Fruit fly (Drosophila melanogaster) whole organism, embryonic: ENCODE data around the gene bab2.

Source experiments
- ATbp ChIP-seq: fragments of 200-800 bp; sonication (Bioruptor generic); optimal IDR thresholded peaks from 2 replicates; lab custom pipeline; 2017; ENCODE audit warnings: missing biosample characterization, mild to moderate bottlenecking, missing genetic modification characterization, missing genetic modification reagents
- BtbVII ChIP-seq: fragments of 200-800 bp; sonication (Bioruptor generic); optimal IDR thresholded peaks from 3 replicates; lab custom pipeline; 2017; ENCODE audit warnings: missing biosample characterization, mild to moderate bottlenecking, missing genetic modification characterization
- C15 ChIP-seq: fragments of 200-800 bp; sonication (Bioruptor generic); IDR thresholded peaks from 3 replicates; pipeline ENCODE4 v1.3.6; 2022; ENCODE audit warnings: missing biosample characterization, missing genetic modification characterization
- CG10462 ChIP-seq: fragments of 200-800 bp; sonication (Bioruptor generic); optimal IDR thresholded peaks from 2 replicates; lab custom pipeline; 2016; ENCODE audit warnings: missing biosample characterization, missing genetic modification characterization
- CG10565 ChIP-seq: fragments of 200-800 bp; sonication (Bioruptor generic); optimal IDR thresholded peaks from 3 replicates; lab custom pipeline; 2016; ENCODE audit warnings: missing biosample characterization, mild to moderate bottlenecking, missing genetic modification characterization
- CG12236 ChIP-seq: fragments of 200-800 bp; sonication (Bioruptor generic); optimal IDR thresholded peaks from 2 replicates; lab custom pipeline; 2016; ENCODE audit warnings: missing biosample characterization, missing genetic modification characterization
- CG1603 ChIP-seq: fragments of 200-800 bp; sonication (Bioruptor generic); optimal IDR thresholded peaks from 2 replicates; lab custom pipeline; 2019; ENCODE audit warnings: missing biosample characterization, mild to moderate bottlenecking, missing genetic modification characterization, moderate library complexity
- CG16813 ChIP-seq: fragments of 200-800 bp; sonication (Bioruptor generic); IDR thresholded peaks from 3 replicates; pipeline ENCODE4 v1.3.6; 2022; ENCODE audit warnings: missing biosample characterization, missing genetic modification characterization; ENCODE audit not compliant: partially characterized antibody
- CG17385 ChIP-seq: fragments of 200-800 bp; sonication (Bioruptor generic); optimal IDR thresholded peaks from 3 replicates; lab custom pipeline; 2018; ENCODE audit warnings: missing biosample characterization, mild to moderate bottlenecking, missing genetic modification characterization
- CG17802 ChIP-seq: fragments of 200-800 bp; sonication (Bioruptor generic); optimal IDR thresholded peaks from 2 replicates; lab custom pipeline; 2018; ENCODE audit warnings: missing biosample characterization, mild to moderate bottlenecking, missing genetic modification characterization, moderate library complexity
- CG2199 ChIP-seq: fragments of 200-800 bp; sonication (Bioruptor generic); IDR thresholded peaks from 3 replicates; pipeline ENCODE4 v1.3.6; 2022; ENCODE audit warnings: missing biosample characterization, missing genetic modification characterization
- CG32532 ChIP-seq: fragments of 200-800 bp; sonication (Bioruptor generic); IDR thresholded peaks from 2 replicates; pipeline ENCODE4 v1.3.6; 2022; ENCODE audit warnings: missing biosample characterization, missing genetic modification characterization
- CG32772 ChIP-seq: fragments of 200-800 bp; sonication (Bioruptor generic); IDR thresholded peaks from 2 replicates; pipeline ENCODE4 v1.3.6; 2022; ENCODE audit warnings: missing biosample characterization, missing genetic modification characterization
- CG34224 ChIP-seq: fragments of 200-800 bp; sonication (Bioruptor generic); IDR thresholded peaks from 3 replicates; pipeline ENCODE4 v1.3.6; 2022; ENCODE audit warnings: missing biosample characterization, missing genetic modification characterization; ENCODE audit not compliant: partially characterized antibody
- CG5245 ChIP-seq: fragments of 200-800 bp; sonication (Bioruptor generic); optimal IDR thresholded peaks from 3 replicates; lab custom pipeline; 2016; ENCODE audit warnings: missing biosample characterization, missing genetic modification characterization
- CG6689 ChIP-seq: fragments of 200-800 bp; sonication (Bioruptor generic); IDR thresholded peaks from 2 replicates; pipeline ENCODE4 v1.3.6; 2022; ENCODE audit warnings: missing biosample characterization, missing genetic modification characterization
- CG8281 ChIP-seq: fragments of 200-800 bp; sonication (Bioruptor generic); optimal IDR thresholded peaks from 2 replicates; lab custom pipeline; 2018; ENCODE audit warnings: missing biosample characterization, mild to moderate bottlenecking, missing genetic modification characterization, moderate library complexity
- CG8290 ChIP-seq, 3 experiments: fragments of 200-800 bp; sonication (Bioruptor generic); optimal IDR thresholded peaks; 2 replicates each; lab custom pipeline; 2016 to 2019; ENCODE audit warnings: missing biosample characterization in 3 of 3, missing genetic modification characterization in 3 of 3, mild to moderate bottlenecking in 2 of 3, moderate library complexity in 1 of 3
- CG8924 ChIP-seq: fragments of 200-800 bp; optimal IDR thresholded peaks from 3 replicates; lab custom pipeline; 2019; ENCODE audit warnings: missing biosample characterization, mild to moderate bottlenecking, missing genetic modification characterization, moderate library complexity
- CG9797 ChIP-seq: fragments of 200-800 bp; sonication (Bioruptor generic); optimal IDR thresholded peaks from 3 replicates; lab custom pipeline; 2018; ENCODE audit warnings: missing biosample characterization, mild to moderate bottlenecking, missing genetic modification characterization
- CTCF ChIP-seq: fragments of 200-800 bp; sonication (Bioruptor generic); optimal IDR thresholded peaks from 2 replicates; lab custom pipeline; 2017; ENCODE audit warnings: missing biosample characterization, mild to moderate bottlenecking, missing genetic modification characterization, moderate library complexity
- Camta ChIP-seq: fragments of 200-800 bp; sonication (Bioruptor generic); optimal IDR thresholded peaks from 2 replicates; lab custom pipeline; 2016; ENCODE audit warnings: missing biosample characterization, missing genetic modification characterization
- D19B ChIP-seq: fragments of 200-800 bp; sonication (Bioruptor generic); optimal IDR thresholded peaks from 2 replicates; lab custom pipeline; 2017; ENCODE audit warnings: missing biosample characterization, mild to moderate bottlenecking, missing genetic modification characterization
- Fer2 ChIP-seq: fragments of 200-800 bp; sonication (Bioruptor generic); optimal IDR thresholded peaks from 2 replicates; lab custom pipeline; 2018; ENCODE audit warnings: missing biosample characterization, mild to moderate bottlenecking, missing genetic modification characterization, moderate library complexity
- Hr78 ChIP-seq, 2 experiments: fragments of 200-800 bp in 1 of 2; fragments of >200 bp in 1 of 2; sonication (Bioruptor generic) in 1 of 2; optimal IDR thresholded peaks; 2 replicates each; lab custom pipeline; 2017 to 2019; ENCODE audit warnings: missing biosample characterization in 2 of 2, missing genetic modification characterization in 2 of 2, mild to moderate bottlenecking in 1 of 2, moderate library complexity in 1 of 2
- Med ChIP-seq: fragments of 200-800 bp; sonication (Bioruptor generic); peaks from one replicate; lab custom pipeline; 2016; ENCODE audit warnings: missing biosample characterization, missing genetic modification characterization, mild to moderate bottlenecking, inconsistent platforms, moderate library complexity
- Myb ChIP-seq: fragments of 200-800 bp; sonication (Bioruptor generic); optimal IDR thresholded peaks from 2 replicates; lab custom pipeline; 2016; ENCODE audit warnings: missing biosample characterization, missing genetic modification characterization
- Opbp ChIP-seq: fragments of 200-800 bp; sonication (Bioruptor generic); IDR thresholded peaks from 3 replicates; pipeline ENCODE4 v1.3.6; 2022; ENCODE audit warnings: missing biosample characterization, missing genetic modification characterization; ENCODE audit not compliant: partially characterized antibody
- Rx ChIP-seq: fragments of 200-800 bp; sonication (Bioruptor generic); IDR thresholded peaks from 2 replicates; pipeline ENCODE4 v1.3.6; 2022; ENCODE audit warnings: missing biosample characterization, missing genetic modification characterization
- Spps ChIP-seq: fragments of 200-800 bp; sonication (Bioruptor generic); optimal IDR thresholded peaks from 2 replicates; lab custom pipeline; 2018; ENCODE audit warnings: missing biosample characterization, mild to moderate bottlenecking, missing genetic modification characterization
- Taf1 ChIP-seq: fragments of 200-800 bp; sonication (Bioruptor generic); IDR thresholded peaks from 2 replicates; pipeline ENCODE4 v1.3.6; 2022; ENCODE audit warnings: missing biosample characterization, missing genetic modification characterization
- ab ChIP-seq: fragments of 200-800 bp; sonication (Bioruptor generic); optimal IDR thresholded peaks from 2 replicates; lab custom pipeline; 2016; ENCODE audit warnings: missing biosample characterization, missing genetic modification characterization
- bigmax ChIP-seq: fragments of 200-800 bp; sonication (Bioruptor generic); optimal IDR thresholded peaks from 2 replicates; lab custom pipeline; 2018; ENCODE audit warnings: missing biosample characterization, mild to moderate bottlenecking, missing genetic modification characterization
- chif ChIP-seq, 2 experiments: fragments of 200-800 bp; sonication (Bioruptor generic); optimal IDR thresholded peaks; 3 replicates each; lab custom pipeline; 2016; ENCODE audit warnings: missing biosample characterization in 2 of 2, missing genetic modification characterization in 2 of 2
- dati ChIP-seq: fragments of 200-800 bp; sonication (Bioruptor generic); IDR thresholded peaks from 2 replicates; pipeline ENCODE4 v1.3.6; 2022; ENCODE audit warnings: missing biosample characterization, missing genetic modification characterization
- disco-r ChIP-seq: fragments of 200-800 bp; sonication (Bioruptor generic); optimal IDR thresholded peaks from 2 replicates; lab custom pipeline; 2016; ENCODE audit warnings: missing biosample characterization, missing genetic modification characterization
- ham ChIP-seq: fragments of 200-800 bp; sonication (Bioruptor generic); IDR thresholded peaks from 2 replicates; pipeline ENCODE4 v1.3.6; 2022; ENCODE audit warnings: missing biosample characterization, missing genetic modification characterization
- knrl ChIP-seq: fragments of 200-800 bp; sonication (Bioruptor generic); IDR thresholded peaks from 3 replicates; pipeline ENCODE4 v1.3.6; 2022; ENCODE audit warnings: missing biosample characterization, missing genetic modification characterization; ENCODE audit not compliant: partially characterized antibody
- odd ChIP-seq: fragments of 200-800 bp; sonication (Bioruptor generic); optimal IDR thresholded peaks from 2 replicates; lab custom pipeline; 2017; ENCODE audit warnings: missing biosample characterization, mild to moderate bottlenecking, missing genetic modification characterization
- otp ChIP-seq: fragments of 200-800 bp; sonication (Bioruptor generic); IDR thresholded peaks from 3 replicates; pipeline ENCODE4, ENCODE4 v1.3.6; 2022; ENCODE audit warnings: missing biosample characterization, missing genetic modification characterization
- repo ChIP-seq: fragments of 200-800 bp; sonication (Bioruptor generic); optimal IDR thresholded peaks from 2 replicates; lab custom pipeline; 2016; ENCODE audit warnings: missing biosample characterization, missing genetic modification characterization
- ro ChIP-seq: fragments of 200-800 bp; sonication (Bioruptor generic); IDR thresholded peaks from 2 replicates; pipeline ENCODE4 v1.3.6; 2022; ENCODE audit warnings: missing biosample characterization, missing genetic modification characterization
- sug ChIP-seq: fragments of 200-800 bp; optimal IDR thresholded peaks from 2 replicates; lab custom pipeline; 2019; ENCODE audit warnings: missing biosample characterization, mild to moderate bottlenecking, missing genetic modification characterization, moderate library complexity
- tin ChIP-seq: fragments of 200-800 bp; sonication (Bioruptor generic); optimal IDR thresholded peaks from 3 replicates; lab custom pipeline; 2016; ENCODE audit warnings: missing biosample characterization, missing genetic modification characterization
- tna ChIP-seq: fragments of 200-800 bp; sonication (Bioruptor generic); IDR thresholded peaks from 2 replicates; pipeline ENCODE4 v1.3.6; 2022; ENCODE audit warnings: missing biosample characterization, missing genetic modification characterization; ENCODE audit not compliant: partially characterized antibody
- ttk ChIP-seq: fragments of 200-800 bp; sonication (Bioruptor generic); IDR thresholded peaks from 2 replicates; pipeline ENCODE4 v2.1.2; 2022; ENCODE audit warnings: missing biosample characterization, missing genetic modification characterization
- tup ChIP-seq: fragments of 200-800 bp; sonication (Bioruptor generic); optimal IDR thresholded peaks from 2 replicates; lab custom pipeline; 2016; ENCODE audit warnings: missing biosample characterization, mild to moderate bottlenecking, missing genetic modification characterization, moderate library complexity
- unc-4 ChIP-seq: fragments of 200-800 bp; sonication (Bioruptor generic); IDR thresholded peaks from 2 replicates; pipeline ENCODE4 v1.3.6; 2022; ENCODE audit warnings: missing biosample characterization, missing genetic modification characterization; ENCODE audit not compliant: partially characterized antibody
- vnd ChIP-seq: fragments of 200-800 bp; sonication (Bioruptor generic); IDR thresholded peaks from 3 replicates; pipeline ENCODE4 v1.3.6; 2022; ENCODE audit warnings: missing biosample characterization, missing genetic modification characterization; ENCODE audit not compliant: partially characterized antibody
- wdn ChIP-seq: fragments of 200-800 bp; sonication (Bioruptor generic); IDR thresholded peaks from 2 replicates; pipeline ENCODE4 v1.3.6; 2022; ENCODE audit warnings: missing biosample characterization, missing genetic modification characterization

Gene bab2

dm6 chr3L:1208206-1208605, 31.1 kb upstream of the bab2 start (continued):
- TF ChIP-seq disco-r (GFP tag; lab: Kevin White, UChicago) (no peak), Taf1 (GFP tag; lab: Robert Waterston, UW) (no peak), Spps (no peak), CG34224 (GFP tag; lab: Robert Waterston, UW) (no peak), C15 (GFP tag; lab: Robert Waterston, UW) (no peak), Hr78 (GFP tag; optimal IDR thresholded peaks at IDR 0.05; lab: Kevin White, UChicago) (peak in 1 of 2 experiments; percentile 65), ro (GFP tag; lab: Robert Waterston, UW) (no peak), D19B (GFP tag; lab: Kevin White, UChicago) (no peak), ham (no peak), CG10462 (GFP tag; lab: Kevin White, UChicago) (no peak), repo (GFP tag; lab: Kevin White, UChicago) (no peak), tin (GFP tag; lab: Kevin White, UChicago) (no peak), CTCF (GFP tag; lab: Kevin White, UChicago) (no peak), dati (GFP tag; lab: Robert Waterston, UW) (no peak), ab (GFP tag; lab: Kevin White, UChicago) (no peak), knrl (GFP tag; lab: Robert Waterston, UW) (no peak), tna (0 out of 2 replicates have a peak, but pooled peaks have one; percentile 37), ATbp (GFP tag; lab: Kevin White, UChicago) (no peak), CG8281 (tag; lab: Kevin White, UChicago) (no peak), CG32772 (GFP tag; lab: Robert Waterston, UW) (no peak), Rx (no peak), CG10565 (GFP tag; lab: Kevin White, UChicago) (no peak), Camta (GFP tag; lab: Kevin White, UChicago) (no peak), odd (GFP tag; lab: Kevin White, UChicago) (no peak), CG17385 (GFP tag; lab: Kevin White, UChicago) (no peak), ttk (GFP tag; lab: Robert Waterston, UW) (no peak), CG9797 (GFP tag; lab: Kevin White, UChicago) (no peak), CG6689 (GFP tag; lab: Robert Waterston, UW) (no peak), CG16813 (GFP tag; lab: Robert Waterston, UW) (no peak), otp (GFP tag; lab: Robert Waterston, UW) (no peak), sug (tag; lab: Kevin White, UChicago) (no peak), CG32532 (GFP tag; lab: Robert Waterston, UW) (no peak), CG8924 (tag; lab: Kevin White, UChicago) (no peak), unc-4 (GFP tag; lab: Robert Waterston, UW) (0 out of 2 replicates have a peak, but pooled peaks have one; percentile 32)

DNA sequence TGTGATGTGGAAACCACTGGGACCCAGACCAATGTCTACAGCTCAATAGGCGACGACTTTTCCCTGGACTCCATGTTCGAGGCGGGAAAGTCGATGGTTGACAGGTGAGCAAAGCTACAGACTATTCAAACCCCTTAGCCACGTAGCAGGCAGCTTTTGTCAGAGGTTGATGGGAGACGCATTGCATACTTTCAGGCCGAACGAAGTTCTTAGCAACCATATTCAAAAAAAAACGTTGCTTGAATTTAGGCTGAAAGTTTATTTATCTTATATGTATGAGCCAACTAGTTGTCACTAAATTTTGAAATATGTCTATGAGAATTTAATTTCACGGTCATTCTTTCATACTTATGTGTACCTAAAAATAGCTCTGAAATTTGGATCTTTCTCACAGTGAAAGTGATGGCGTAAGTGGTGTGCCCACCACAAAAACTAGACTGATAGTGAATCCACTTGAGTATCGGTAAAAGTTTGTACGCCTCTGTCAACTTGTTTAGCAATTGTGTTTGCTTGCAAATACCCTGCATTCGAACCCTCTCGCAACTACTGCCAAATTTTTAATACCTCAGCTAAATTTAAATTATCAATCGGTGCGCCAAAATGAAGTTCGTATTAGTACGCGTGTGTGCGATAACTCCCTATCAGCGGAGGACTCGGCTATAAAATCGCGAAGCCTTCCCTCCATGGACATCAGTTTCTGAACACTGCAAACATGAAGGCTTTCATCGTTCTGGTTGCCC, 29.8 kb upstream of the bab2 start, which contains the start of gene LysB:
Gene LysB (plus strand): TSS at position 690 of the 740 bp plus-strand sequence.
- TF ChIP-seq Myb (GFP tag; lab: Kevin White, UChicago), result peak; percentile 43
- peak; percentile 37; the same call in 1 of the 3 replicates for TF ChIP-seq CG2199 (GFP tag; lab: Robert Waterston, UW)
- TF ChIP-seq CG8290 (GFP tag; optimal IDR thresholded peaks at IDR 0.05; lab: Kevin White, UChicago), result no peak
- TF ChIP-seq CG8290 (tag; optimal IDR thresholded peaks at IDR 0.05; lab: Kevin White, UChicago), result peak in 1 of 2 experiments; percentile 32
- TF ChIP-seq vnd (GFP tag; lab: Robert Waterston, UW), result no peak
- no peak for TF ChIP-seq bigmax (GFP tag; lab: Kevin White, UChicago)
- TF ChIP-seq Med, result peak; percentile 82
- no peak for TF ChIP-seq CG12236
- peak in 1 of 2 experiments; percentile 14 for TF ChIP-seq chif (GFP tag; optimal IDR thresholded peaks at IDR 0.05; lab: Kevin White, UChicago)
- TF ChIP-seq wdn (GFP tag; lab: Robert Waterston, UW), result 0 out of 2 replicates have a peak, but pooled peaks have one; percentile 39
- TF ChIP-seq BtbVII (GFP tag; lab: Kevin White, UChicago), result no peak
- TF ChIP-seq Opbp (GFP tag; lab: Robert Waterston, UW), result peak; percentile 29; the same call in 1 of the 3 replicates
- TF ChIP-seq Fer2 (tag; lab: Kevin White, UChicago), result no peak
- peak; percentile 15 for TF ChIP-seq CG1603 (tag; lab: Kevin White, UChicago)
- TF ChIP-seq tup (GFP tag; lab: Kevin White, UChicago), result no peak
- no peak for TF ChIP-seq CG5245 (GFP tag; lab: Kevin White, UChicago)
- TF ChIP-seq CG17802 (tag; lab: Kevin White, UChicago), result no peak
